Worm (Caenorhabditis elegans) whole organism, L1 larva: Measurements from ENCODE around the gene gcp-2.2.

Experiments
- ceh-82 ChIP-seq, 3 experiments: fragments of 150-350 bp in 1 of 3; sonication (generic microtip) in 2 of 3; optimal IDR thresholded peaks; 2 replicates each; lab custom pipeline; 2014 to 2017; ENCODE audit warnings: missing biosample characterization in 3 of 3, missing genetic modification characterization in 3 of 3
- dsc-1 ChIP-seq: sonication (generic microtip); optimal IDR thresholded peaks from 2 replicates; lab custom pipeline; 2016; ENCODE audit warnings: mild to moderate bottlenecking, missing genetic modification characterization, missing compliant biosample characterization
- efl-1 ChIP-seq, 4 experiments: fragments of 150-350 bp; optimal IDR thresholded peaks in 3 of 4; peaks in 1 of 4; 1 replicate in 1 of 4; 2 replicates in 3 of 4; lab custom pipeline; 2014; ENCODE audit warnings: missing biosample characterization in 2 of 4, missing genetic modification characterization in 2 of 4, missing genetic modification reagents in 2 of 4
- hlh-17 ChIP-seq: fragments of 200-800 bp; sonication (Bioruptor generic); optimal IDR thresholded peaks from 2 replicates; lab custom pipeline; 2018; ENCODE audit warnings: missing genetic modification characterization, mild to moderate bottlenecking, missing compliant biosample characterization, moderate library complexity, borderline replicate concordance
- lin-14 ChIP-seq: fragments of 200-800 bp; sonication (Bioruptor generic); optimal IDR thresholded peaks from 2 replicates; lab custom pipeline; 2018; ENCODE audit warnings: mild to moderate bottlenecking, missing genetic modification characterization, moderate library complexity, missing compliant biosample characterization
- lin-15B ChIP-seq: fragments of 150-350 bp; sonication (generic microtip); optimal IDR thresholded peaks from 3 replicates; lab custom pipeline; 2014; ENCODE audit warnings: missing biosample characterization, missing genetic modification characterization
- lsy-2 ChIP-seq, 2 experiments: fragments of 150-350 bp; optimal IDR thresholded peaks; 2 replicates each; lab custom pipeline; 2014; ENCODE audit warnings: missing biosample characterization in 2 of 2, missing genetic modification characterization in 2 of 2
- mab-9 ChIP-seq: fragments of 200-800 bp; sonication (Bioruptor generic); IDR thresholded peaks from 2 replicates; pipeline ENCODE4 v1.3.6; 2022; ENCODE audit warnings: missing genetic modification reagents, missing genetic modification characterization, missing compliant biosample characterization
- nhr-19 ChIP-seq: fragments of 200-800 bp; sonication (Bioruptor generic); conservative IDR thresholded peaks from 2 replicates; pipeline ENCODE4 v1.3.6; 2022; ENCODE audit warnings: missing genetic modification characterization, missing compliant biosample characterization
- nhr-20 ChIP-seq: sonication (generic microtip); optimal IDR thresholded peaks from 2 replicates; lab custom pipeline; 2016; ENCODE audit warnings: mild to moderate bottlenecking, missing genetic modification characterization, missing compliant biosample characterization
- nhr-71 ChIP-seq: sonication (generic microtip); optimal IDR thresholded peaks from 2 replicates; lab custom pipeline; 2016; ENCODE audit warnings: mild to moderate bottlenecking, missing genetic modification characterization, moderate library complexity, missing compliant biosample characterization

The gcp-2.2 gene

DNA sequence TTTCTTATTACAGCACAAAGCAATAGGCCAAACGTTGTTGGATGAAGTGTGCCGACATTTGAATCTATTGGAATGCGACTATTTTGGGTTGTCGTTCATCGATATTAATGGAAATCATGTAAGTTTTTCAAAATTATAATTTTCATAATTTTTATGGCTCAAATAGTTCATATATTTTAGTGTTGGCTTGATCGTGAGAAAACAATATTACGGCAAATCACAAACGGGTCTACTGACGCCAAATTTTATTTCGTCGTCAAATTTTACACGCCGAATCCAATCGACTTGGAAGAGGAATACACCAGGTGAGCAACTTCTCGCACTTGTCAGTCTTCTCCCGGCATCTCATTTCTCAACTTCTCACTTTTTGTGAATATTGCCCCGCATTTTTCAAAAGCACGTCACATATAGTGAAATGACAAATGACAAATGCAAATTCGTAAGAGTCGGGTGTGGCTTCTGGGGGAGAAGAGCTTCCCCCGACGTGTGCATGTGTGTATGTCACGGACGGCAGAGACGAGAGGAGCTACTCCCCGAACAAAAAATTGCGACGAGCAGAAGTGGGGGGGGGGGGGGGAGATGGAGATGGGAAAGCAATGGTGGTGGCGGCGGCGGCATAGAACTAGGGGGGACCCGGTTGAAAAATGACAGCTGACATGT lies 39.0 kb downstream of the gcp-2.2 start:
- TF ChIP-seq ceh-82 (tag; optimal IDR thresholded peaks at IDR 0.05; lab: Kevin White, UChicago) = peak in 1 of 3 experiments; percentile 17
- TF ChIP-seq nhr-71 (tag; lab: Kevin White, UChicago) = no peak
- peak; percentile 78 for TF ChIP-seq lin-14 (GFP tag; lab: Kevin White, UChicago)
- TF ChIP-seq efl-1 (optimal IDR thresholded peaks at IDR 0.05; lab: Kevin White, UChicago) = no peak
- peak in 1 of 2 experiments; percentile 49 for TF ChIP-seq efl-1 (GFP tag; optimal IDR thresholded peaks at IDR 0.05 in 1 of 2; lab: Kevin White, UChicago)
- TF ChIP-seq mab-9 (GFP tag; lab: Robert Waterston, UW) = 0 out of 2 replicates have a peak, but pooled peaks have one; percentile 19
- no peak for TF ChIP-seq nhr-20

DNA sequence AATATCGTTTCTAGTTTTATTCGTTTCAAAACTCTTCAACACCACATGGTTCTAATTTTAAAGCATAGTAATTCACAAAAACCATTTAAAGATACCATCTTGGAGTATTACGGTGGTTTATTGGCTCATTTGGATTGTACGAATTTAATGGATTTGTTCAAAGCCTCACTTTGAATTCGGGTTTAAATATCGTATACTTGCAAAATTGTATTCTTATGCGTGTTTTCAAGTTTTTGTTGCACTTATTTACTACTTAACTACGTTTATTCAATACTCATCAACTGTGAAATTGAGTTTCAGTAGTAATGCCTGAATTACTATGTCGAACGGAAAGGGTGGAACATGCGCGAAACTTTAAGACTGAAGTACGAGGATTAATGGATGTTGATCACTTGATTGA lies 47.9 kb downstream of the gcp-2.2 start, which contains the start of gene abts-2:
Gene abts-2 (plus strand): TSS at position 301 of the 400 bp plus-strand sequence.
- no peak for TF ChIP-seq hlh-17 (GFP tag; lab: Kevin White, UChicago)

DNA sequence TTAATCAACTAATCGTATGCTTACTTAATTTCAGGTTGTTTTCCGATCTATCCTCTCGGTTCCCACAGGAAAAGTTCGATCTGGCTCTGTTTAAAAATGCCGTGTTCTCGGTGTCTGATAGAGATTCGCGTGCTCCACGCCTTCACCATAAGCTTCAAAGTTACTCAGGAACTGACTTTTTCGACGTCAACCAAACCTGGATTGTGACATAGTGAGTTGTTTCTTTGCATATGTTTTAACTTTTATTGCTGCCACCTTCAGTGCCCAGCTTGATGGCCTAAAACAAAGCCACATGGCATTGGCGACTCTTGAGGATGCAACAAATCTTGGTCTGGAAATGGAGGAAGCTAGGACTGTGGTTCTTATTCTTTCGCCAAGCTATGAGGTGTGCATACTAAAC lies 48.4 kb downstream of the gcp-2.2 start:
- TF ChIP-seq lin-15B (tag; lab: Kevin White, UChicago) = no peak
- TF ChIP-seq dsc-1 = peak; percentile 69

DNA sequence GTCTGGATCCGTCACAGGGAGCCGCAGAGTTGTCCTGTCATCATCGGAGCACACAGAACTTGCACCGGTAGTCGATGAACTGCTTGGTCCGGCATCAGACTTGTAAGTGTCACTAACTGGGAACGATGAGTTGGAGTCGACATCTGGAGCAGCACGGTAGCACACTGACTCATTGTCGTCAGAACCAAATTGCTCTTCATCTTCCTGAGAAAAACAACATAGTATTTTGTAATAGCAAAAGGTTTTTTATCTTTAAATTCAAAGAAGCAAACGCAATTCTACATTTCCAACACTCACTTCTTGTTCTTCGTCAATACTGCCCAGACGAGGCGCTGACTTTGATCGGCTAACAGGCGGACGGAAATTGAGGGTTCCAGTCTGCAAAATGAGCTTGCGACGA lies 53.0 kb downstream of the gcp-2.2 start:
- TF ChIP-seq efl-1 (optimal IDR thresholded peaks at IDR 0.05; lab: Kevin White, UChicago) (no peak), efl-1 (GFP tag; optimal IDR thresholded peaks at IDR 0.05 in 1 of 2; lab: Kevin White, UChicago) (peak in 1 of 2 experiments; percentile 91), lsy-2 (tag; optimal IDR thresholded peaks at IDR 0.05; lab: Kevin White, UChicago) (no peak), nhr-19 (GFP tag; lab: Robert Waterston, UW) (no peak)
- TF ChIP-seq, all 84 proteins: peak for 1
